Fruit fly (Drosophila melanogaster): ENCODE results near the gene Qsox4.

The Qsox4 gene

DNA sequence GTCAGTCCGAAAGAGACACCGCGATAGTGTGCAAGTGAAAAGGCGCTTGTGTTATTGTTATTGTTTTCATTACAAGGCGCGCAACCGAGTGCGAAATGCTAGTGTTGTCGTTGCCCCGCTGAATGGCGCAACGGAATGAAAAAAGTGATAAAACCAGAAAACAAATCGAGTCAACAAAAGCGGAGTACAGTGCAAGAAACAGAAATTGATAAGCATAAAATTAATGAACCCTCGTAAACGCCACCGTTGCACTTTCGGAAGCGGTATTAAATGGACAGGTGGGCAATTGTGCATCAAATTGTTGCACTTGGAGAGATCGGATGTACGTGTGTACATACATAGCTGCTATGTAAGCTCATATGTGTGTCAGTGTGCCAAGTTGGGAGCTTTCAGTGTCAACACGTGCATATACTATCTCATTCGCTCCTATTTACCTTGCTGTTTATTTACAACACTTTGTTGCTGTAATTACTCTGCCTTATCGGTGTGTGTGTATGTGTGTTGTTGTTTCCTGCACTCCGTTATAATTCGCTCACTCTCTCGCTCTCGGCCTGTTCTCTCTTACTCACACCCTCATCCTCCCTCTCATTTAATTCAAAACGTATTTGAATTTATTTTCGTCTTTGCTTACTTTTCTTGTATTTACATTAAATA, 20.9 kb downstream of the Qsox4 start (continued):
- TF ChIP-seq CG17802 (tag; optimal IDR thresholded peaks at IDR 0.05) (no peak), gce (GFP tag; IDR thresholded peaks at IDR 0.05) (peak; percentile 91), Lim3 (GFP tag; IDR thresholded peaks at IDR 0.05) (no peak), eve (GFP tag; optimal IDR thresholded peaks at IDR 0.05) (peak in 1 of 2 experiments; percentile 85), sug (tag; optimal IDR thresholded peaks at IDR 0.05) (peak; percentile 17), CkIIα-i1 (GFP tag; IDR thresholded peaks at IDR 0.05) (no peak; the same call in 1 of the 2 replicates), peb (GFP tag; IDR thresholded peaks at IDR 0.05) (no peak), CG16863 (GFP tag; optimal IDR thresholded peaks at IDR 0.05) (no peak), esg (GFP tag; conservative IDR thresholded peaks at IDR 0.05) (no peak), CG9932 (GFP tag; IDR thresholded peaks at IDR 0.05) (0 out of 2 replicates have a peak, but pooled peaks have one; percentile 5), CG6791 (GFP tag; IDR thresholded peaks at IDR 0.05; ENCODE audit: partially characterized antibody) (no peak), CG11504 (tag; optimal IDR thresholded peaks at IDR 0.05) (peak; percentile 73), zfh1 (GFP tag; IDR thresholded peaks at IDR 0.05) (peak; percentile 77), Atf-2 (GFP tag; optimal IDR thresholded peaks at IDR 0.05) (no peak), hb (GFP tag; IDR thresholded peaks at IDR 0.05; ENCODE audit: partially characterized antibody) (no peak), CG1792 (GFP tag; optimal IDR thresholded peaks at IDR 0.05) (no peak), toy (GFP tag; IDR thresholded peaks at IDR 0.05) (no peak; the same call in 1 of the 2 replicates), MBD-R2 (GFP tag; IDR thresholded peaks at IDR 0.05) (no peak), vfl (GFP tag; optimal IDR thresholded peaks at IDR 0.05) (no peak), chif (GFP tag; optimal IDR thresholded peaks at IDR 0.05) (peak in 1 of 2 experiments; percentile 35), CG9437 (GFP tag; optimal IDR thresholded peaks at IDR 0.05) (no peak), crp (GFP tag; optimal IDR thresholded peaks at IDR 0.05) (no peak), dan (GFP tag; IDR thresholded peaks at IDR 0.05) (no peak), CG4404 (GFP tag; IDR thresholded peaks at IDR 0.05) (no peak), z (GFP tag; IDR thresholded peaks at IDR 0.05) (peak; percentile 56; the same call in 1 of the 3 replicates), CG8924 (tag; optimal IDR thresholded peaks at IDR 0.05) (peak; percentile 39), ab (GFP tag; optimal IDR thresholded peaks at IDR 0.05) (no peak), gfzf (GFP tag; optimal IDR thresholded peaks at IDR 0.05) (no peak), CG6689 (GFP tag; IDR thresholded peaks at IDR 0.05) (no peak), CG9876 (GFP tag; optimal IDR thresholded peaks at IDR 0.05) (peak; percentile 25), CG10431 (GFP tag; optimal IDR thresholded peaks at IDR 0.05) (no peak), CG15514 (GFP tag; optimal IDR thresholded peaks at IDR 0.05) (peak; percentile 11), aop (GFP tag; IDR thresholded peaks at IDR 0.05) (no peak), Eip74EF (GFP tag; optimal IDR thresholded peaks at IDR 0.05) (no peak), CG10565 (GFP tag; optimal IDR thresholded peaks at IDR 0.05) (no peak), CG14050 (GFP tag; IDR thresholded peaks at IDR 0.05) (peak; percentile 69; the same call in 2 of the 3 replicates), GATAe (GFP tag; conservative IDR thresholded peaks at IDR 0.05) (no peak), Dref (GFP tag; IDR thresholded peaks at IDR 0.05) (no peak), prd (optimal IDR thresholded peaks at IDR 0.05) (no peak), prd (GFP tag; IDR thresholded peaks at IDR 0.05) (peak; percentile 41; the same call in 1 of the 3 replicates), CG8359 (GFP tag; optimal IDR thresholded peaks at IDR 0.05; ENCODE audit: borderline replicate concordance) (peak; percentile 52), bbx (GFP tag; IDR thresholded peaks at IDR 0.05; ENCODE audit: partially characterized antibody) (no peak), CG2889 (GFP tag; IDR thresholded peaks at IDR 0.05) (no peak), Chrac-16 (GFP tag; optimal IDR thresholded peaks at IDR 0.05) (no peak), zfh2 (GFP tag; optimal IDR thresholded peaks at IDR 0.05) (no peak), Dad (GFP tag; optimal IDR thresholded peaks at IDR 0.05) (no peak), CG15601 (tag; optimal IDR thresholded peaks at IDR 0.05) (peak; percentile 60), CG10321 (GFP tag; IDR thresholded peaks at IDR 0.05) (peak; percentile 51), cg (GFP tag; optimal IDR thresholded peaks at IDR 0.05) (peak; percentile 63), fru (optimal IDR thresholded peaks at IDR 0.05) (no peak), CG13123 (GFP tag; optimal IDR thresholded peaks at IDR 0.05) (peak; percentile 48)

All from whole organism, embryonic.